Fruit fly (Drosophila melanogaster) whole organism, embryonic: ENCODE results near the gene dmGlut.

Source experiments
- ATbp ChIP-seq: fragments of 200-800 bp; sonication (Bioruptor generic); optimal IDR thresholded peaks from 2 replicates; lab custom pipeline; 2017; ENCODE audit warnings: missing biosample characterization, mild to moderate bottlenecking, missing genetic modification characterization, missing genetic modification reagents
- Atf6 ChIP-seq: fragments of 200-800 bp; sonication (Bioruptor generic); IDR thresholded peaks from 2 replicates; pipeline ENCODE4 v1.3.6; 2022; ENCODE audit warnings: missing biosample characterization, missing genetic modification characterization
- Bgb ChIP-seq: fragments of 200-800 bp; sonication (Bioruptor generic); IDR thresholded peaks from 2 replicates; pipeline ENCODE4 v1.3.6; 2022; ENCODE audit warnings: missing biosample characterization, missing genetic modification characterization; ENCODE audit not compliant: partially characterized antibody
- BtbVII ChIP-seq: fragments of 200-800 bp; sonication (Bioruptor generic); optimal IDR thresholded peaks from 3 replicates; lab custom pipeline; 2017; ENCODE audit warnings: missing biosample characterization, mild to moderate bottlenecking, missing genetic modification characterization
- CG10209 ChIP-seq: fragments of 200-800 bp; sonication (Bioruptor generic); optimal IDR thresholded peaks from 3 replicates; lab custom pipeline; 2017; ENCODE audit warnings: missing biosample characterization, mild to moderate bottlenecking, missing genetic modification characterization, missing genetic modification reagents
- CG10274 ChIP-seq: fragments of 200-800 bp; sonication (Bioruptor generic); optimal IDR thresholded peaks from 3 replicates; lab custom pipeline; 2017; ENCODE audit warnings: missing biosample characterization, mild to moderate bottlenecking, missing genetic modification characterization
- CG10543 ChIP-seq: fragments of 200-800 bp; sonication (Bioruptor generic); optimal IDR thresholded peaks from 3 replicates; lab custom pipeline; 2017; ENCODE audit warnings: missing biosample characterization, mild to moderate bottlenecking, missing genetic modification characterization, moderate library complexity
- CG11504 ChIP-seq: fragments of 200-800 bp; sonication (Bioruptor generic); optimal IDR thresholded peaks from 3 replicates; lab custom pipeline; 2019; ENCODE audit warnings: missing biosample characterization, mild to moderate bottlenecking, missing genetic modification characterization, moderate library complexity
- CG11696 ChIP-seq: fragments of 200-800 bp; sonication (Bioruptor generic); IDR thresholded peaks from 2 replicates; pipeline ENCODE4 v1.3.6; 2022; ENCODE audit warnings: missing biosample characterization, missing genetic modification characterization
- CG13296 ChIP-seq: fragments of 200-800 bp; sonication (Bioruptor generic); optimal IDR thresholded peaks from 3 replicates; lab custom pipeline; 2018; ENCODE audit warnings: missing biosample characterization, mild to moderate bottlenecking, missing genetic modification characterization
- CG13424 ChIP-seq: fragments of 200-800 bp; sonication (Bioruptor generic); optimal IDR thresholded peaks from 2 replicates; lab custom pipeline; 2019; ENCODE audit warnings: missing biosample characterization, mild to moderate bottlenecking, missing genetic modification characterization, moderate library complexity
- CG15514 ChIP-seq: fragments of 200-800 bp; sonication (Bioruptor generic); optimal IDR thresholded peaks from 3 replicates; lab custom pipeline; 2017; ENCODE audit warnings: missing biosample characterization, missing genetic modification characterization, mild to moderate bottlenecking, moderate library complexity, missing genetic modification reagents
- CG17359 ChIP-seq: fragments of 200-800 bp; sonication (Bioruptor generic); optimal IDR thresholded peaks from 3 replicates; lab custom pipeline; 2018; ENCODE audit warnings: missing biosample characterization, mild to moderate bottlenecking, missing genetic modification characterization, moderate library complexity
- CG2120 ChIP-seq: fragments of 200-800 bp; sonication (Bioruptor generic); optimal IDR thresholded peaks from 3 replicates; lab custom pipeline; 2016; ENCODE audit warnings: missing biosample characterization, missing genetic modification characterization
- CG2199 ChIP-seq: fragments of 200-800 bp; sonication (Bioruptor generic); IDR thresholded peaks from 3 replicates; pipeline ENCODE4 v1.3.6; 2022; ENCODE audit warnings: missing biosample characterization, missing genetic modification characterization
- CG2678 ChIP-seq: fragments of 200-800 bp; sonication (Bioruptor generic); optimal IDR thresholded peaks from 3 replicates; lab custom pipeline; 2019; ENCODE audit warnings: missing biosample characterization, mild to moderate bottlenecking, missing genetic modification characterization, moderate library complexity
- CG42726 ChIP-seq: fragments of 200-800 bp; sonication (Bioruptor generic); IDR thresholded peaks from 2 replicates; pipeline ENCODE4 v1.3.6; 2022; ENCODE audit warnings: missing biosample characterization, missing genetic modification characterization; ENCODE audit not compliant: partially characterized antibody
- CG7839 ChIP-seq: fragments of 200-800 bp; sonication (Bioruptor generic); optimal IDR thresholded peaks from 3 replicates; lab custom pipeline; 2018; ENCODE audit warnings: missing biosample characterization, mild to moderate bottlenecking, missing genetic modification characterization, moderate library complexity
- CG7987 ChIP-seq: fragments of 200-800 bp; sonication (Bioruptor generic); optimal IDR thresholded peaks from 2 replicates; lab custom pipeline; 2018; ENCODE audit warnings: missing biosample characterization, mild to moderate bottlenecking, missing genetic modification characterization, moderate library complexity
- CG9932 ChIP-seq: fragments of 200-800 bp; sonication (Bioruptor generic); IDR thresholded peaks from 2 replicates; pipeline ENCODE4 v1.3.6; 2022; ENCODE audit warnings: missing biosample characterization, missing genetic modification characterization
- CrebB ChIP-seq: fragments of 200-800 bp; sonication (Bioruptor generic); optimal IDR thresholded peaks from 3 replicates; lab custom pipeline; 2018; ENCODE audit warnings: missing biosample characterization, mild to moderate bottlenecking, missing genetic modification characterization
- D ChIP-seq, 2 experiments: fragments of 200-800 bp in 1 of 2; fragments of >200 bp in 1 of 2; sonication (Bioruptor generic) in 1 of 2; optimal IDR thresholded peaks; 2 replicates in 1 of 2; 3 replicates in 1 of 2; lab custom pipeline; 2017; ENCODE audit warnings: mild to moderate bottlenecking in 1 of 2, missing biosample characterization in 1 of 2, missing genetic modification characterization in 1 of 2, missing genetic modification reagents in 1 of 2
- Drgx ChIP-seq: fragments of 200-800 bp; sonication (Bioruptor generic); IDR thresholded peaks from 2 replicates; pipeline ENCODE4 v1.3.6; 2022; ENCODE audit warnings: missing biosample characterization, missing genetic modification characterization
- E2f1 ChIP-seq: fragments of 200-800 bp; sonication (Bioruptor generic); IDR thresholded peaks from 2 replicates; pipeline ENCODE4 v1.3.6; 2022; ENCODE audit warnings: missing biosample characterization, missing genetic modification characterization
- HHEX ChIP-seq: fragments of 200-800 bp; sonication (Bioruptor generic); optimal IDR thresholded peaks from 3 replicates; lab custom pipeline; 2017; ENCODE audit warnings: missing biosample characterization, mild to moderate bottlenecking, missing genetic modification characterization, missing genetic modification reagents
- Hmr ChIP-seq: fragments of 200-800 bp; sonication (Bioruptor generic); optimal IDR thresholded peaks from 3 replicates; lab custom pipeline; 2017; ENCODE audit warnings: mild to moderate bottlenecking, missing biosample characterization, missing genetic modification reagents, missing genetic modification characterization
- Lim3 ChIP-seq: fragments of 200-800 bp; sonication (Bioruptor generic); IDR thresholded peaks from 2 replicates; pipeline ENCODE4 v1.3.6; 2022; ENCODE audit warnings: missing biosample characterization, missing genetic modification characterization
- Med ChIP-seq: fragments of 200-800 bp; sonication (Bioruptor generic); peaks from one replicate; lab custom pipeline; 2016; ENCODE audit warnings: missing biosample characterization, missing genetic modification characterization, mild to moderate bottlenecking, inconsistent platforms, moderate library complexity
- Neu2 ChIP-seq: fragments of 200-800 bp; sonication (Bioruptor generic); optimal IDR thresholded peaks from 3 replicates; lab custom pipeline; 2016; ENCODE audit warnings: missing biosample characterization, missing genetic modification characterization, borderline replicate concordance
- Nf-YB ChIP-seq: fragments of 200-800 bp; sonication (Bioruptor generic); optimal IDR thresholded peaks from 3 replicates; lab custom pipeline; 2019; ENCODE audit warnings: missing biosample characterization, mild to moderate bottlenecking, missing genetic modification characterization, moderate library complexity
- Nf-YC ChIP-seq: fragments of 200-800 bp; optimal IDR thresholded peaks from 3 replicates; lab custom pipeline; 2019; ENCODE audit warnings: missing biosample characterization, mild to moderate bottlenecking, missing genetic modification characterization, moderate library complexity
- Rfx ChIP-seq: fragments of 200-800 bp; sonication (Bioruptor generic); IDR thresholded peaks from 2 replicates; pipeline ENCODE4 v1.3.6; 2022; ENCODE audit warnings: missing biosample characterization, missing genetic modification characterization
- Sox102F ChIP-seq: fragments of 200-800 bp; sonication (Bioruptor generic); optimal IDR thresholded peaks from 2 replicates; lab custom pipeline; 2018; ENCODE audit warnings: missing biosample characterization, mild to moderate bottlenecking, missing genetic modification characterization, moderate library complexity
- abd-A ChIP-seq: fragments of 200-800 bp; sonication (Bioruptor generic); optimal IDR thresholded peaks from 3 replicates; lab custom pipeline; 2019; ENCODE audit warnings: missing biosample characterization, mild to moderate bottlenecking, missing genetic modification characterization, moderate library complexity
- croc ChIP-seq: fragments of 200-800 bp; sonication (Bioruptor generic); conservative IDR thresholded peaks from 3 replicates; pipeline ENCODE4 v1.3.6; 2022; ENCODE audit warnings: missing biosample characterization, missing genetic modification characterization
- grau ChIP-seq: fragments of 200-800 bp; optimal IDR thresholded peaks from 3 replicates; lab custom pipeline; 2019; ENCODE audit warnings: missing biosample characterization, mild to moderate bottlenecking, missing genetic modification characterization, moderate library complexity
- jigr1 ChIP-seq: fragments of 200-800 bp; sonication (Bioruptor generic); IDR thresholded peaks from 3 replicates; pipeline ENCODE4 v1.3.6; 2022; ENCODE audit warnings: missing biosample characterization, missing genetic modification characterization
- kah ChIP-seq: fragments of 200-800 bp; sonication (Bioruptor generic); optimal IDR thresholded peaks from 2 replicates; lab custom pipeline; 2018; ENCODE audit warnings: missing biosample characterization, mild to moderate bottlenecking, missing genetic modification characterization
- lov ChIP-seq, 2 experiments: fragments of 200-800 bp in 1 of 2; fragments of >200 bp in 1 of 2; sonication (Bioruptor generic) in 1 of 2; IDR thresholded peaks in 1 of 2; optimal IDR thresholded peaks in 1 of 2; 2 replicates in 1 of 2; 3 replicates in 1 of 2; pipeline versions ENCODE4 v1.3.6 to Lab custom; 2017 to 2022; ENCODE audit warnings: missing biosample characterization in 1 of 2, missing genetic modification characterization in 1 of 2
- mirr ChIP-seq: fragments of 200-800 bp; sonication (Bioruptor generic); optimal IDR thresholded peaks from 3 replicates; lab custom pipeline; 2018; ENCODE audit warnings: missing biosample characterization, mild to moderate bottlenecking, missing genetic modification characterization
- row ChIP-seq: fragments of 200-800 bp; sonication (Bioruptor generic); IDR thresholded peaks from 3 replicates; pipeline ENCODE4 v1.3.6; 2022; ENCODE audit warnings: missing biosample characterization, missing genetic modification characterization
- sd ChIP-seq: fragments of 200-800 bp; sonication (Bioruptor generic); optimal IDR thresholded peaks from 3 replicates; lab custom pipeline; 2018; ENCODE audit warnings: missing biosample characterization, mild to moderate bottlenecking, missing genetic modification characterization, moderate library complexity
- seq ChIP-seq: fragments of 200-800 bp; sonication (Bioruptor generic); IDR thresholded peaks from 2 replicates; pipeline ENCODE4 v1.3.6; 2022; ENCODE audit warnings: missing biosample characterization, missing genetic modification characterization
- sob ChIP-seq: fragments of 200-800 bp; sonication (Bioruptor generic); IDR thresholded peaks from 2 replicates; pipeline ENCODE4 v1.3.6; 2022; ENCODE audit warnings: missing biosample characterization, missing genetic modification characterization
- tap ChIP-seq: fragments of 200-800 bp; optimal IDR thresholded peaks from 3 replicates; lab custom pipeline; 2019; ENCODE audit warnings: missing biosample characterization, mild to moderate bottlenecking, missing genetic modification characterization, moderate library complexity
- zf30C ChIP-seq: fragments of 200-800 bp; sonication (Bioruptor generic); optimal IDR thresholded peaks from 3 replicates; lab custom pipeline; 2018; ENCODE audit warnings: missing biosample characterization, mild to moderate bottlenecking, missing genetic modification characterization

The dmGlut gene

dm6 chr2L:12025505-12025904, 1.7 kb upstream of the dmGlut start (continued):
- TF ChIP-seq croc (GFP tag; lab: Robert Waterston, UW) (no peak), Atf6 (GFP tag; lab: Robert Waterston, UW) (peak; percentile 21; the same call in 1 of the 2 replicates), Lim3 (GFP tag; lab: Robert Waterston, UW) (no peak), CG2678 (tag; lab: Kevin White, UChicago) (peak; percentile 19), abd-A (peak; percentile 50), CG7987 (GFP tag; lab: Kevin White, UChicago) (peak; percentile 22), CG10274 (peak; percentile 98), Neu2 (GFP tag; lab: Kevin White, UChicago) (no peak), jigr1 (GFP tag; lab: Robert Waterston, UW) (no peak), sd (tag; lab: Kevin White, UChicago) (peak; percentile 4), HHEX (GFP tag; lab: Kevin White, UChicago) (peak; percentile 21), zf30C (GFP tag; lab: Kevin White, UChicago) (no peak), row (GFP tag; lab: Robert Waterston, UW) (peak; percentile 45; the same call in 1 of the 3 replicates), seq (GFP tag; lab: Robert Waterston, UW) (0 out of 2 replicates have a peak, but pooled peaks have one; percentile 7), BtbVII (GFP tag; lab: Kevin White, UChicago) (no peak), grau (tag; lab: Kevin White, UChicago) (peak; percentile 22), ATbp (GFP tag; lab: Kevin White, UChicago) (peak; percentile 8), CrebB (tag; lab: Kevin White, UChicago) (peak; percentile 3), CG10543 (GFP tag; lab: Kevin White, UChicago) (peak; percentile 44), Drgx (peak; percentile 67), Bgb (GFP tag; lab: Robert Waterston, UW) (0 out of 2 replicates have a peak, but pooled peaks have one; percentile 16), Nf-YB (no peak), CG15514 (peak; percentile 15), CG2120 (GFP tag; lab: Kevin White, UChicago) (peak; percentile 7), tap (tag; lab: Kevin White, UChicago) (peak; percentile 3), CG17359 (tag; lab: Kevin White, UChicago) (peak; percentile 7), E2f1 (GFP tag; lab: Robert Waterston, UW) (0 out of 2 replicates have a peak, but pooled peaks have one; percentile 9), mirr (GFP tag; lab: Kevin White, UChicago) (peak; percentile 10), CG13296 (GFP tag; lab: Kevin White, UChicago) (peak; percentile 24), sob (GFP tag; lab: Robert Waterston, UW) (0 out of 2 replicates have a peak, but pooled peaks have one; percentile 31), CG42726 (GFP tag; lab: Robert Waterston, UW) (no peak), CG9932 (GFP tag; lab: Robert Waterston, UW) (peak; percentile 33; the same call in 1 of the 2 replicates), Rfx (GFP tag; lab: Robert Waterston, UW) (peak; percentile 52; the same call in 1 of the 2 replicates), Med (GFP tag; lab: Kevin White, UChicago) (peak; percentile 90), Sox102F (GFP tag; lab: Kevin White, UChicago) (peak; percentile 7), Nf-YC (tag; lab: Kevin White, UChicago) (peak; percentile 5), CG10209 (GFP tag; lab: Kevin White, UChicago) (peak; percentile 13), CG13424 (peak; percentile 15), CG7839 (tag; lab: Kevin White, UChicago) (peak; percentile 20), D (optimal IDR thresholded peaks at IDR 0.05; lab: Kevin White, UChicago) (no peak), D (GFP tag; optimal IDR thresholded peaks at IDR 0.05; lab: Kevin White, UChicago) (no peak), lov (optimal IDR thresholded peaks at IDR 0.05; lab: Kevin White, UChicago) (no peak), lov (GFP tag; IDR thresholded peaks at IDR 0.05; lab: Robert Waterston, UW) (0 out of 3 replicates have a peak, but pooled peaks have one; percentile 45), kah (GFP tag; lab: Kevin White, UChicago) (peak; percentile 64), CG11504 (peak; percentile 54), Hmr (GFP tag; lab: Kevin White, UChicago) (peak; percentile 13), CG11696 (GFP tag; lab: Robert Waterston, UW) (no peak), CG2199 (0 out of 3 replicates have a peak, but pooled peaks have one; percentile 55)
